Worm (Caenorhabditis elegans) whole organism, L2 larva: Measurements from ENCODE around the gene Y6E2A.10.

ENCODE experiments used
- ZK546.5 ChIP-seq: sonication (generic microtip); optimal IDR thresholded peaks from 2 replicates; lab custom pipeline; 2017; ENCODE audit warnings: missing biosample characterization, missing genetic modification characterization
- ceh-16 ChIP-seq: fragments of 150-350 bp; optimal IDR thresholded peaks from 2 replicates; lab custom pipeline; 2014; ENCODE audit warnings: missing biosample characterization, missing genetic modification characterization
- skn-1 ChIP-seq: sonication (generic microtip); optimal IDR thresholded peaks from 2 replicates; lab custom pipeline; 2017; ENCODE audit warnings: missing biosample characterization, missing genetic modification characterization
- unc-39 ChIP-seq: fragments of 150-350 bp; optimal IDR thresholded peaks from 2 replicates; lab custom pipeline; 2014; ENCODE audit warnings: missing biosample characterization, missing genetic modification characterization
- unc-62 ChIP-seq: fragments of 150-350 bp; optimal IDR thresholded peaks from 2 replicates; lab custom pipeline; 2014; ENCODE audit warnings: missing biosample characterization, missing genetic modification reagents, missing genetic modification characterization

DNA sequence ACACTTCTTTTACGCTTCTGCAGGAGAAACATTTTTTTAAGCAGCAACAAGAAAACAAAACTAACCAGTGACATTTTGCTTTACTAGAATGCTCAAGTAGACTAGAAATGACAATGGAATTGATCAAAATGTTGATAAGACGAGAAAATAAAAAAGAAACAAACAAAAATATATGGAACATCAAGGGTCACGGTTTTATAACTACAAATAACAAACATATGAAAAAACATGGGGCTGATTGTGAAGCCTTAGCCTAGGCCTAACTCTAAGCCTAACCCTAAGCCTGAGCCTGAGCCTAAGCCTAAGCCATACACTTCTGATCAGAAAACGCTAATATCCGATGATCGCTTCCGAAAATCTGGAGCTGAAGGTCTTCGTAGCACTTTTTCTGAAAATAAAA lies at the start of gene Y6E2A.10:
- TF ChIP-seq unc-39 (tag; lab: Kevin White, UChicago) (no peak), ceh-16 (tag; lab: Kevin White, UChicago) (no peak), unc-62 (GFP tag; lab: Kevin White, UChicago) (no peak), skn-1 (tag; lab: Kevin White, UChicago) (no peak), ZK546.5 (tag; lab: Kevin White, UChicago) (no peak)
